Worm (Caenorhabditis elegans) whole organism, L4 larva: ENCODE measurements around the gene let-4.
A peak's percentile ranks its signal among the peaks of the same experiment; 100 is the strongest.

ENCODE experiments used
- D1046.2 ChIP-seq: fragments of 200-800 bp; sonication (Bioruptor generic); IDR thresholded peaks from 2 replicates; pipeline ENCODE4 v1.3.6; 2022; ENCODE audit warnings: missing genetic modification characterization, missing compliant biosample characterization
- F37D6.2 ChIP-seq: sonication (generic microtip); optimal IDR thresholded peaks from 2 replicates; lab custom pipeline; 2016; ENCODE audit warnings: mild to moderate bottlenecking, missing genetic modification characterization, missing compliant biosample characterization
- F49E8.2 ChIP-seq: sonication (generic microtip); optimal IDR thresholded peaks from 2 replicates; lab custom pipeline; 2016; ENCODE audit warnings: missing compliant biosample characterization, mild to moderate bottlenecking, missing genetic modification characterization, borderline replicate concordance
- T26A8.4 ChIP-seq: fragments of 200-800 bp; sonication (Bioruptor generic); IDR thresholded peaks from 2 replicates; pipeline ENCODE4 v1.3.6; 2022; ENCODE audit warnings: missing genetic modification characterization, missing compliant biosample characterization
- Y105C5A.15 ChIP-seq: fragments of 200-800 bp; sonication (Bioruptor generic); IDR thresholded peaks from 2 replicates; pipeline ENCODE4 v1.3.6; 2022; ENCODE audit warnings: missing genetic modification characterization, missing compliant biosample characterization
- Y75B8A.6 ChIP-seq: fragments of 200-800 bp; sonication (Bioruptor generic); IDR thresholded peaks from 2 replicates; pipeline ENCODE4 v1.3.6; 2022; ENCODE audit warnings: missing genetic modification reagents, missing genetic modification characterization, missing compliant biosample characterization
- aha-1 ChIP-seq: fragments of 150-350 bp; peaks from one replicate; lab custom pipeline; 2014; ENCODE audit warnings: missing biosample characterization, missing genetic modification characterization
- aly-2 ChIP-seq: sonication (generic microtip); optimal IDR thresholded peaks from 2 replicates; lab custom pipeline; 2018; ENCODE audit warnings: missing biosample characterization, missing genetic modification characterization
- ama-1 ChIP-seq: fragments of 150-350 bp; optimal IDR thresholded peaks from 2 replicates; lab custom pipeline; 2014; ENCODE audit warnings: inconsistent platforms, mixed read lengths
- attf-4 ChIP-seq: sonication (generic microtip); optimal IDR thresholded peaks from 3 replicates; lab custom pipeline; 2017; ENCODE audit warnings: missing biosample characterization, missing genetic modification characterization
- ceh-28 ChIP-seq: fragments of 150-350 bp; optimal IDR thresholded peaks from 2 replicates; lab custom pipeline; 2014; ENCODE audit warnings: missing biosample characterization, missing genetic modification reagents, missing genetic modification characterization
- ceh-62 ChIP-seq: sonication (generic microtip); optimal IDR thresholded peaks from 2 replicates; lab custom pipeline; 2017; ENCODE audit warnings: missing biosample characterization, missing genetic modification characterization
- ceh-82 ChIP-seq: sonication (generic microtip); optimal IDR thresholded peaks from 2 replicates; lab custom pipeline; 2017; ENCODE audit warnings: missing biosample characterization, missing genetic modification characterization
- ctbp-1 ChIP-seq: fragments of 200-800 bp; sonication (Bioruptor generic); IDR thresholded peaks from 2 replicates; pipeline ENCODE4 v1.3.6; 2022; ENCODE audit warnings: missing genetic modification reagents, missing genetic modification characterization, missing compliant biosample characterization
- dmd-9 ChIP-seq: fragments of 200-800 bp; sonication (Bioruptor generic); IDR thresholded peaks from 2 replicates; pipeline ENCODE4 v1.3.6; 2022; ENCODE audit warnings: missing genetic modification reagents, missing genetic modification characterization, missing compliant biosample characterization
- dpl-1 ChIP-seq: fragments of 150-350 bp; optimal IDR thresholded peaks from 2 replicates; lab custom pipeline; 2014; ENCODE audit warnings: missing biosample characterization, missing genetic modification reagents, missing genetic modification characterization
- duxl-1 ChIP-seq: sonication (generic microtip); optimal IDR thresholded peaks from 2 replicates; lab custom pipeline; 2016; ENCODE audit warnings: mild to moderate bottlenecking, missing genetic modification characterization, moderate library complexity, missing compliant biosample characterization; ENCODE audit not compliant: poor library complexity
- egl-43 ChIP-seq: fragments of 200-800 bp; sonication (Bioruptor generic); IDR thresholded peaks from 2 replicates; pipeline ENCODE4 v1.3.6; 2022; ENCODE audit warnings: missing genetic modification reagents, missing genetic modification characterization, missing compliant biosample characterization
- fkh-10 ChIP-seq: fragments of 150-350 bp; optimal IDR thresholded peaks from 2 replicates; lab custom pipeline; 2014; ENCODE audit warnings: missing biosample characterization, missing genetic modification reagents, missing genetic modification characterization
- fos-1 ChIP-seq: fragments of 150-350 bp; optimal IDR thresholded peaks from 2 replicates; lab custom pipeline; 2014; ENCODE audit warnings: missing biosample characterization, missing genetic modification characterization
- hif-1 ChIP-seq, 2 experiments: sonication (generic microtip); optimal IDR thresholded peaks; 2 replicates each; lab custom pipeline; 2016 to 2017; ENCODE audit warnings: missing compliant biosample characterization in 2 of 2, missing genetic modification characterization in 2 of 2, missing genetic modification reagents in 2 of 2, missing genotype in 2 of 2, mild to moderate bottlenecking in 1 of 2
- hlh-11 ChIP-seq: fragments of 200-800 bp; sonication (Bioruptor generic); optimal IDR thresholded peaks from 2 replicates; lab custom pipeline; 2018; ENCODE audit warnings: mild to moderate bottlenecking, missing genetic modification characterization, missing compliant biosample characterization
- lim-7 ChIP-seq: fragments of 200-800 bp; sonication (Bioruptor generic); IDR thresholded peaks from 2 replicates; pipeline ENCODE4 v1.3.6; 2022; ENCODE audit warnings: missing genetic modification characterization, missing compliant biosample characterization
- lin-13 ChIP-seq: fragments of 150-350 bp; optimal IDR thresholded peaks from 2 replicates; lab custom pipeline; 2014; ENCODE audit warnings: missing biosample characterization, missing genetic modification reagents, missing genetic modification characterization
- lin-29 ChIP-seq: fragments of 200-800 bp; sonication (Bioruptor generic); IDR thresholded peaks from 2 replicates; pipeline ENCODE4 v1.3.6; 2022; ENCODE audit warnings: missing genetic modification reagents, missing genetic modification characterization, missing compliant biosample characterization
- lsy-2 ChIP-seq, 2 experiments: fragments of 150-350 bp in 1 of 2; sonication (generic microtip) in 1 of 2; optimal IDR thresholded peaks; 2 replicates each; lab custom pipeline; 2014 to 2017; ENCODE audit warnings: missing biosample characterization in 2 of 2, missing genetic modification characterization in 2 of 2
- mdl-1 ChIP-seq, 2 experiments: fragments of 150-350 bp in 1 of 2; sonication (generic microtip) in 1 of 2; optimal IDR thresholded peaks; 2 replicates each; lab custom pipeline; 2014 to 2017; ENCODE audit warnings: missing biosample characterization in 2 of 2, missing genetic modification characterization in 2 of 2
- mep-1 ChIP-seq: fragments of 150-350 bp; sonication (generic microtip); optimal IDR thresholded peaks from 3 replicates; lab custom pipeline; 2014; ENCODE audit warnings: missing biosample characterization, missing genetic modification characterization
- mes-2 ChIP-seq: sonication (generic microtip); optimal IDR thresholded peaks from 2 replicates; lab custom pipeline; 2016; ENCODE audit warnings: missing genotype, mild to moderate bottlenecking, missing genetic modification characterization, missing compliant biosample characterization; ENCODE audit not compliant: poor library complexity, severe bottlenecking
- nhr-11 ChIP-seq: fragments of 150-350 bp; optimal IDR thresholded peaks from 2 replicates; lab custom pipeline; 2014; ENCODE audit warnings: missing biosample characterization, missing genetic modification characterization
- nhr-41 ChIP-seq: fragments of 200-800 bp; sonication (Bioruptor generic); IDR thresholded peaks from 2 replicates; pipeline ENCODE4 v1.3.6; 2022; ENCODE audit warnings: missing genetic modification reagents, missing genetic modification characterization, missing compliant biosample characterization
- nhr-42 ChIP-seq: fragments of 200-800 bp; sonication (Bioruptor generic); IDR thresholded peaks from 2 replicates; pipeline ENCODE4 v1.3.6; 2022; ENCODE audit warnings: missing genetic modification characterization, missing compliant biosample characterization
- nhr-48 ChIP-seq: sonication (generic microtip); optimal IDR thresholded peaks from 2 replicates; lab custom pipeline; 2016; ENCODE audit warnings: mild to moderate bottlenecking, missing genetic modification characterization, missing compliant biosample characterization
- nhr-6 ChIP-seq: fragments of 150-350 bp; optimal IDR thresholded peaks from 2 replicates; lab custom pipeline; 2014; ENCODE audit warnings: missing biosample characterization, missing genetic modification characterization
- nhr-76 ChIP-seq: fragments of 150-350 bp; optimal IDR thresholded peaks from 2 replicates; lab custom pipeline; 2014; ENCODE audit warnings: missing biosample characterization, missing genetic modification characterization
- pha-4 ChIP-seq, 2 experiments: fragments of 150-350 bp in 1 of 2; fragments of 200-800 bp in 1 of 2; sonication (Bioruptor generic) in 1 of 2; IDR thresholded peaks in 1 of 2; optimal IDR thresholded peaks in 1 of 2; 2 replicates each; pipeline versions ENCODE4 v1.3.6 to Lab custom; 2014 to 2022; ENCODE audit warnings: missing genetic modification characterization in 2 of 2, missing genetic modification reagents in 2 of 2, missing biosample characterization in 1 of 2, missing compliant biosample characterization in 1 of 2
- pqm-1 ChIP-seq: sonication (generic microtip); optimal IDR thresholded peaks from 2 replicates; lab custom pipeline; 2017; ENCODE audit warnings: missing biosample characterization, missing genetic modification characterization
- set-16 ChIP-seq: fragments of 200-800 bp; sonication (Bioruptor generic); IDR thresholded peaks from 2 replicates; pipeline ENCODE4 v1.3.6; 2022; ENCODE audit warnings: missing genetic modification reagents, missing genetic modification characterization, missing compliant biosample characterization
- snpc-1.2 ChIP-seq: fragments of 200-800 bp; sonication (Bioruptor generic); IDR thresholded peaks from 2 replicates; pipeline ENCODE4 v1.3.6; 2022; ENCODE audit warnings: missing genetic modification reagents, missing genetic modification characterization, missing compliant biosample characterization
- spr-1 ChIP-seq: sonication (generic microtip); optimal IDR thresholded peaks from 2 replicates; lab custom pipeline; 2016; ENCODE audit warnings: mild to moderate bottlenecking, missing genetic modification characterization, missing compliant biosample characterization
- tag-97 ChIP-seq: fragments of 200-800 bp; sonication (Bioruptor generic); IDR thresholded peaks from 2 replicates; pipeline ENCODE4 v1.3.6; 2022; ENCODE audit warnings: missing genetic modification characterization, missing compliant biosample characterization
- unc-39 ChIP-seq: sonication (generic microtip); optimal IDR thresholded peaks from 2 replicates; lab custom pipeline; 2017; ENCODE audit warnings: missing biosample characterization, missing genetic modification characterization
- unc-62 ChIP-seq, 3 experiments: fragments of 150-350 bp in 1 of 3; sonication (generic microtip); optimal IDR thresholded peaks in 2 of 3; peaks in 1 of 3; 1 replicate in 1 of 3; 2 replicates in 2 of 3; lab custom pipeline; 2014 to 2017; ENCODE audit warnings: missing biosample characterization in 3 of 3, missing genetic modification characterization in 3 of 3, missing genetic modification reagents in 3 of 3, missing genotype in 1 of 3
- vab-7 ChIP-seq: fragments of 200-800 bp; sonication (Bioruptor generic); IDR thresholded peaks from 2 replicates; pipeline ENCODE4 v1.3.6; 2022; ENCODE audit warnings: missing genetic modification reagents, missing genetic modification characterization, missing compliant biosample characterization
- zfp-2 ChIP-seq: sonication (generic microtip); optimal IDR thresholded peaks from 2 replicates; lab custom pipeline; 2016; ENCODE audit warnings: mild to moderate bottlenecking, missing genetic modification characterization, missing compliant biosample characterization
- zfp-3 ChIP-seq: fragments of 200-800 bp; sonication (Bioruptor generic); conservative IDR thresholded peaks from 2 replicates; pipeline ENCODE4 v1.3.6; 2022; ENCODE audit warnings: missing genetic modification reagents, missing genetic modification characterization, missing compliant biosample characterization
- ztf-11 ChIP-seq: fragments of 150-350 bp; optimal IDR thresholded peaks from 2 replicates; lab custom pipeline; 2014; ENCODE audit warnings: missing biosample characterization, missing genetic modification characterization
- ztf-7 ChIP-seq: fragments of 150-350 bp; optimal IDR thresholded peaks from 2 replicates; lab custom pipeline; 2014; ENCODE audit warnings: missing biosample characterization, missing genetic modification characterization

let-4 gene

ce11 chrX:14560297-14560680 lies 17.4 kb upstream of the let-4 start (continued):
- TF ChIP-seq snpc-1.2 (no peak), aha-1 (tag; lab: Kevin White, UChicago) (peak; percentile 99), dmd-9 (peak; percentile 43; the same call in 1 of the 2 replicates), dpl-1 (GFP tag; lab: Kevin White, UChicago) (peak; percentile 61), lin-13 (GFP tag; lab: Kevin White, UChicago) (peak; percentile 59), spr-1 (peak; percentile 63), nhr-48 (tag; lab: Kevin White, UChicago) (peak; percentile 95), ztf-11 (tag; lab: Kevin White, UChicago) (no peak), vab-7 (GFP tag; lab: Robert Waterston, UW) (peak; percentile 53; the same call in 1 of the 2 replicates), mep-1 (tag; lab: Kevin White, UChicago) (peak; percentile 97)

- TF ChIP-seq D1046.2 (GFP tag; lab: Robert Waterston, UW), result no peak
- no peak for TF ChIP-seq lim-7 (GFP tag; lab: Robert Waterston, UW)
- TF ChIP-seq mes-2 (tag; lab: Kevin White, UChicago), result no peak
- peak; percentile 86 for TF ChIP-seq ctbp-1 (GFP tag; lab: Robert Waterston, UW)
- TF ChIP-seq ceh-28 (tag; lab: Kevin White, UChicago), result no peak
- TF ChIP-seq nhr-42, result no peak
- no peak for TF ChIP-seq spr-1
- no peak for TF ChIP-seq F49E8.2 (tag; lab: Kevin White, UChicago)
- no peak for TF ChIP-seq ceh-82 (tag; lab: Kevin White, UChicago)
- no peak for TF ChIP-seq vab-7 (GFP tag; lab: Robert Waterston, UW)
- TF ChIP-seq Y105C5A.15 (GFP tag; lab: Robert Waterston, UW), result no peak
- TF ChIP-seq aha-1 (tag; lab: Kevin White, UChicago), result peak; percentile 94
- no peak for TF ChIP-seq duxl-1 (tag; lab: Kevin White, UChicago)
- peak; percentile 74 for TF ChIP-seq nhr-11 (tag; lab: Kevin White, UChicago)
- TF ChIP-seq dmd-9, result no peak
- peak in 1 of 2 experiments; percentile 88 for TF ChIP-seq unc-62 (GFP tag; optimal IDR thresholded peaks at IDR 0.05 in 1 of 2; lab: Kevin White, UChicago)
- no peak for TF ChIP-seq unc-62 (tag; optimal IDR thresholded peaks at IDR 0.05; lab: Kevin White, UChicago)
- TF ChIP-seq ztf-7 (tag; lab: Kevin White, UChicago), result no peak
- TF ChIP-seq fkh-10 (GFP tag; lab: Kevin White, UChicago), result peak; percentile 68
- no peak for TF ChIP-seq attf-4 (tag; lab: Kevin White, UChicago)
- no peak for TF ChIP-seq nhr-41
- TF ChIP-seq mdl-1 (tag; optimal IDR thresholded peaks at IDR 0.05; lab: Kevin White, UChicago), result peak; percentile 55 to 71
- no peak; the same call in 1 of the 2 replicates for TF ChIP-seq tag-97 (GFP tag; lab: Robert Waterston, UW)
- no peak for TF ChIP-seq fos-1 (tag; lab: Kevin White, UChicago)
- no peak for TF ChIP-seq Y75B8A.6 (GFP tag; lab: Robert Waterston, UW)
- no peak for TF ChIP-seq zfp-3 (GFP tag; lab: Robert Waterston, UW)
- no peak for TF ChIP-seq unc-39
- TF ChIP-seq nhr-76, result no peak
- no peak for TF ChIP-seq aly-2
- TF ChIP-seq set-16 (GFP tag; lab: Robert Waterston, UW), result peak; percentile 46
- TF ChIP-seq T26A8.4 (GFP tag; lab: Robert Waterston, UW), result no peak
- TF ChIP-seq nhr-6 (tag; lab: Kevin White, UChicago), result no peak
- no peak for TF ChIP-seq zfp-2
- TF ChIP-seq F37D6.2 (tag; lab: Kevin White, UChicago), result peak; percentile 54
- TF ChIP-seq ama-1 (lab: Kevin White, UChicago), result peak; percentile 40
- no peak for TF ChIP-seq lin-29
- peak; percentile 66 for TF ChIP-seq egl-43 (GFP tag; lab: Robert Waterston, UW)
- peak; percentile 2 for TF ChIP-seq pqm-1 (tag; lab: Kevin White, UChicago)
- peak; percentile 81 for TF ChIP-seq hlh-11
- no peak for TF ChIP-seq ceh-62 (tag; lab: Kevin White, UChicago)
- no peak for TF ChIP-seq snpc-1.2
- TF ChIP-seq pha-4 (GFP tag; IDR thresholded peaks at IDR 0.05; lab: Robert Waterston, UW), result no peak
- TF ChIP-seq pha-4 (tag; optimal IDR thresholded peaks at IDR 0.05; lab: Kevin White, UChicago), result peak; percentile 37
- peak; percentile 58 to 70 for TF ChIP-seq lsy-2 (tag; optimal IDR thresholded peaks at IDR 0.05; lab: Kevin White, UChicago)
- TF ChIP-seq lin-13 (GFP tag; lab: Kevin White, UChicago), result peak; percentile 3
- peak; percentile 49 to 98 for TF ChIP-seq hif-1 (tag; optimal IDR thresholded peaks at IDR 0.05; lab: Kevin White, UChicago)
Observed at ce11 chrX:14561416-14561973, 16.2 kb upstream of the let-4 start.
